Worm (Caenorhabditis elegans) whole organism, mixed stage, embryonic: ENCODE data around the gene wdr-48.

ENCODE experiments used
- elt-1 ChIP-seq: sonication (generic microtip); optimal IDR thresholded peaks from 2 replicates; lab custom pipeline; 2017; ENCODE audit warnings: missing genetic modification characterization, mild to moderate bottlenecking, missing compliant biosample characterization, antibody characterized with exemption, moderate library complexity, borderline replicate concordance; ENCODE audit not compliant: insufficient read depth
- mep-1 ChIP-seq: fragments of 150-350 bp; optimal IDR thresholded peaks from 2 replicates; lab custom pipeline; 2017; ENCODE audit warnings: missing biosample characterization, missing genetic modification reagents, missing genetic modification characterization, inconsistent platforms
- sptf-1 ChIP-seq: sonication (generic microtip); optimal IDR thresholded peaks from 2 replicates; lab custom pipeline; 2017; ENCODE audit warnings: mild to moderate bottlenecking, missing genetic modification characterization, moderate library complexity, missing compliant biosample characterization

DNA sequence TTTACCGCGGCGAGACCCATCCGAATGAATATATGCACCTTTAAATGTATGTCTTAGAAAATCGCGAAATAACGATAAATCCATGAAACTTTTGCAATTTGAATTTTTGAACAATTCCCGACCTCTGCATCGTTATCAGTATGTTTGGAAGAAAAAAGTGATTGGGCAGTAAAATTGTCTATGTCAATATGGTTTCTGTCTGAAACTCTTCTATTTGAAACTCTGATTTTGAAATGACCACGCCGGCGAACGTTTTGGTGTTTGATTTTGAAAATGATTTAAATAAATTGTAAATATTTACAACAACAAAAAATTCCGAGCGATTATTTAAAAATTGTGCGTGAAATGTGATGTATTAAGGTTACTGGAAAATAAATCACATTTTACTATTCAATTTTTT lies 17.4 kb upstream of the wdr-48 start:
- TF ChIP-seq mep-1 (tag; lab: Kevin White, UChicago) (no peak), sptf-1 (tag; lab: Kevin White, UChicago) (no peak), elt-1 (tag; lab: Kevin White, UChicago) (no peak)
